Worm (Caenorhabditis elegans) whole organism, late embryonic: ENCODE results near the gene pcp-1.

ENCODE experiments used
- pha-4 ChIP-seq: fragments of 150-350 bp; optimal IDR thresholded peaks from 2 replicates; lab custom pipeline; 2018; ENCODE audit warnings: missing biosample characterization, missing genetic modification reagents, missing genetic modification characterization
- tbx-2 ChIP-seq: sonication (generic microtip); optimal IDR thresholded peaks from 2 replicates; lab custom pipeline; 2016; ENCODE audit warnings: missing genetic modification characterization, missing compliant biosample characterization

DNA sequence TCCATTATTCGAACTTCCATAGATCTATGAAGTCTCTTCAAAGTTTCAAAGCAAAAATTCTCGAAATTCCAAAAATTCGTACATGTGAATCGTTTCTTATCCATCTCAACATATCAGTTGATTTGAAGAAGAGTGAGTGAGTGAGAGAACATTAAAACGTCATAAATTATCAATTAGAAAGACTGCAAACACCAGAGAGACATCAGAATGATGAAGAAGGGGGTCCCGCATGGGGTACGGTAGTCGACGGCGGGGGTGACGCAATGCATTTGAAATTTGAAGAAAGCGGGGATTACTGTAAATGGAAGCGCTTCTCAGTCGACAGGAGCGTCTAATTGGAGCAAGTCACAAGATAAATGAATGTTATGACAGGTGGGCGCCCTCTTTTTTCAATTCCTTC is 31.8 kb downstream of the pcp-1 start:
- TF ChIP-seq pha-4 (tag; lab: Kevin White, UChicago) (no peak), tbx-2 (tag; lab: Kevin White, UChicago) (no peak)
